Fruit fly (Drosophila melanogaster): ENCODE results near the gene ND-13B.

ND-13B gene

dm6 chr3L:10735095-10735494, 41.2 kb upstream of the ND-13B start (continued):
- TF ChIP-seq fd102C (GFP tag; optimal IDR thresholded peaks at IDR 0.05): no peak
- TF ChIP-seq CG10274 (GFP tag; optimal IDR thresholded peaks at IDR 0.05): peak; percentile 0
- TF ChIP-seq CG6654 (GFP tag; optimal IDR thresholded peaks at IDR 0.05): no peak
- peak; percentile 67 for TF ChIP-seq Hand (GFP tag; optimal IDR thresholded peaks at IDR 0.05)
- TF ChIP-seq HLH3B (GFP tag; IDR thresholded peaks at IDR 0.05): peak; percentile 58
- TF ChIP-seq Rfx (GFP tag; IDR thresholded peaks at IDR 0.05): peak; percentile 76
- TF ChIP-seq sens-2 (GFP tag; IDR thresholded peaks at IDR 0.05): peak; percentile 51; the same call in 1 of the 2 replicates
- TF ChIP-seq CG9876 (GFP tag; optimal IDR thresholded peaks at IDR 0.05): no peak
- TF ChIP-seq zen2 (GFP tag; IDR thresholded peaks at IDR 0.05; ENCODE audit: partially characterized antibody): no peak
- TF ChIP-seq wek (GFP tag; optimal IDR thresholded peaks at IDR 0.05): no peak
- TF ChIP-seq CG17328 (GFP tag; IDR thresholded peaks at IDR 0.05): peak; percentile 65
- TF ChIP-seq Bgb (GFP tag; IDR thresholded peaks at IDR 0.05; ENCODE audit: partially characterized antibody): no peak
- no peak for TF ChIP-seq kni (GFP tag; optimal IDR thresholded peaks at IDR 0.05)
- no peak for TF ChIP-seq GATAe (GFP tag; conservative IDR thresholded peaks at IDR 0.05)
- no peak for TF ChIP-seq D (optimal IDR thresholded peaks at IDR 0.05)
- no peak for TF ChIP-seq D (GFP tag; optimal IDR thresholded peaks at IDR 0.05)
- 0 out of 2 replicates have a peak, but pooled peaks have one; percentile 52 for TF ChIP-seq sob (GFP tag; IDR thresholded peaks at IDR 0.05)
- no peak for TF ChIP-seq lola (GFP tag; optimal IDR thresholded peaks at IDR 0.05)
- TF ChIP-seq Hey (tag; optimal IDR thresholded peaks at IDR 0.05): no peak
- peak; percentile 60 for TF ChIP-seq dmrt99B (tag; optimal IDR thresholded peaks at IDR 0.05)
- TF ChIP-seq lmd (GFP tag; IDR thresholded peaks at IDR 0.05): peak; percentile 78
- no peak for TF ChIP-seq tll (GFP tag; optimal IDR thresholded peaks at IDR 0.05)
- TF ChIP-seq grau (tag; optimal IDR thresholded peaks at IDR 0.05): peak; percentile 75
- no peak for TF ChIP-seq CG8089 (GFP tag; optimal IDR thresholded peaks at IDR 0.05)
- TF ChIP-seq CoRest (tag; optimal IDR thresholded peaks at IDR 0.05): peak; percentile 73
- TF ChIP-seq CG7357 (GFP tag; IDR thresholded peaks at IDR 0.05): 0 out of 3 replicates have a peak, but pooled peaks have one; percentile 23
- peak; percentile 48 for TF ChIP-seq HLH54F (GFP tag; optimal IDR thresholded peaks at IDR 0.05)
- no peak for TF ChIP-seq Lim3 (GFP tag; IDR thresholded peaks at IDR 0.05)
- peak; percentile 10 for TF ChIP-seq sd (tag; optimal IDR thresholded peaks at IDR 0.05)
- peak; percentile 37 for TF ChIP-seq shn (GFP tag; optimal IDR thresholded peaks at IDR 0.05)
- TF ChIP-seq gt (GFP tag; IDR thresholded peaks at IDR 0.05): no peak
- no peak for TF ChIP-seq jigr1 (GFP tag; IDR thresholded peaks at IDR 0.05)
- peak; percentile 78 for TF ChIP-seq CHES-1-like (GFP tag; optimal IDR thresholded peaks at IDR 0.05)
- peak; percentile 22 for TF ChIP-seq Asciz (GFP tag; optimal IDR thresholded peaks at IDR 0.05)
- peak; percentile 79 for TF ChIP-seq CG13624 (GFP tag; optimal IDR thresholded peaks at IDR 0.05)
- TF ChIP-seq CG15514 (GFP tag; optimal IDR thresholded peaks at IDR 0.05): peak; percentile 20
- 0 out of 3 replicates have a peak, but pooled peaks have one; percentile 66 for TF ChIP-seq CG2889 (GFP tag; IDR thresholded peaks at IDR 0.05)
- TF ChIP-seq Abd-B (GFP tag; optimal IDR thresholded peaks at IDR 0.05): peak; percentile 68
- TF ChIP-seq abd-A (tag; optimal IDR thresholded peaks at IDR 0.05): peak; percentile 0
- TF ChIP-seq CG12659 (GFP tag; optimal IDR thresholded peaks at IDR 0.05): peak; percentile 40
- peak; percentile 38 for TF ChIP-seq oc (tag; optimal IDR thresholded peaks at IDR 0.05)
- no peak for TF ChIP-seq ftz-f1 (GFP tag; optimal IDR thresholded peaks at IDR 0.05)
- peak; percentile 6 for TF ChIP-seq CG1529 (GFP tag; optimal IDR thresholded peaks at IDR 0.05)
- no peak for TF ChIP-seq Poxn (GFP tag; IDR thresholded peaks at IDR 0.05)
- TF ChIP-seq CG4282 (GFP tag; optimal IDR thresholded peaks at IDR 0.05): no peak
- peak; percentile 30 for TF ChIP-seq CG10654 (GFP tag; optimal IDR thresholded peaks at IDR 0.05)
- peak; percentile 49; the same call in 1 of the 3 replicates for TF ChIP-seq Mrtf (GFP tag; IDR thresholded peaks at IDR 0.05)
- no peak for TF ChIP-seq Dip2 (GFP tag; IDR thresholded peaks at IDR 0.05)
- peak; percentile 13 to 37 for TF ChIP-seq chif (GFP tag; optimal IDR thresholded peaks at IDR 0.05)
- peak; percentile 53; the same call in 1 of the 2 replicates for TF ChIP-seq ara (GFP tag; IDR thresholded peaks at IDR 0.05)
- no peak for TF ChIP-seq dm (GFP tag; optimal IDR thresholded peaks at IDR 0.05)
